Worm (Caenorhabditis elegans) whole organism, mixed stage, embryonic: ENCODE measurements around the gene kvs-1.
"Not testable (repeated sequence)": the region's sequence is repeated elsewhere in the genome, so short reads cannot be mapped to it uniquely, and the experiment has no call there.

Experiments used
- M03D4.4 ChIP-seq: sonication (generic microtip); optimal IDR thresholded peaks from 2 replicates; lab custom pipeline; 2017; ENCODE audit warnings: mild to moderate bottlenecking, missing genetic modification characterization, missing compliant biosample characterization
- bed-3 ChIP-seq: fragments of 200-800 bp; sonication (Bioruptor generic); optimal IDR thresholded peaks from 3 replicates; lab custom pipeline; 2018; ENCODE audit warnings: mild to moderate bottlenecking, missing genetic modification characterization, moderate library complexity, missing compliant biosample characterization
- blmp-1 ChIP-seq: fragments of 150-350 bp; optimal IDR thresholded peaks from 2 replicates; lab custom pipeline; 2014; ENCODE audit warnings: missing biosample characterization, missing genetic modification characterization
- ceh-39 ChIP-seq: fragments of 150-350 bp; optimal IDR thresholded peaks from 2 replicates; lab custom pipeline; 2014; ENCODE audit warnings: missing biosample characterization, missing genetic modification characterization
- ceh-43 ChIP-seq: fragments of 200-800 bp; sonication (Bioruptor generic); optimal IDR thresholded peaks from 2 replicates; lab custom pipeline; 2018; ENCODE audit warnings: mild to moderate bottlenecking, missing genetic modification characterization, moderate library complexity, missing compliant biosample characterization
- ceh-83 ChIP-seq: fragments of 200-800 bp; sonication (Bioruptor generic); optimal IDR thresholded peaks from 2 replicates; lab custom pipeline; 2018; ENCODE audit warnings: mild to moderate bottlenecking, missing genetic modification characterization, missing compliant biosample characterization
- ces-1 ChIP-seq: fragments of 150-350 bp; optimal IDR thresholded peaks from 2 replicates; lab custom pipeline; 2014; ENCODE audit warnings: missing biosample characterization, missing genetic modification reagents, missing genetic modification characterization
- cnd-1 ChIP-seq: fragments of 200-800 bp; sonication (Bioruptor generic); optimal IDR thresholded peaks from 2 replicates; lab custom pipeline; 2018; ENCODE audit warnings: mild to moderate bottlenecking, missing genetic modification characterization, missing compliant biosample characterization
- drap-1 ChIP-seq: fragments of 200-800 bp; sonication (Bioruptor generic); optimal IDR thresholded peaks from 3 replicates; lab custom pipeline; 2018; ENCODE audit warnings: mild to moderate bottlenecking, missing genetic modification characterization, missing compliant biosample characterization
- elt-1 ChIP-seq: sonication (generic microtip); optimal IDR thresholded peaks from 2 replicates; lab custom pipeline; 2017; ENCODE audit warnings: missing genetic modification characterization, mild to moderate bottlenecking, missing compliant biosample characterization, antibody characterized with exemption, moderate library complexity, borderline replicate concordance; ENCODE audit not compliant: insufficient read depth
- elt-3 ChIP-seq: fragments of 150-350 bp; optimal IDR thresholded peaks from 2 replicates; lab custom pipeline; 2014; ENCODE audit warnings: missing biosample characterization, missing genetic modification characterization
- flh-1 ChIP-seq: fragments of 200-800 bp; sonication (Bioruptor generic); optimal IDR thresholded peaks from 2 replicates; lab custom pipeline; 2018; ENCODE audit warnings: mild to moderate bottlenecking, missing genetic modification characterization, moderate library complexity, missing compliant biosample characterization
- ham-2 ChIP-seq: fragments of 200-800 bp; sonication (Bioruptor generic); optimal IDR thresholded peaks from 2 replicates; lab custom pipeline; 2018; ENCODE audit warnings: mild to moderate bottlenecking, missing genetic modification characterization, missing compliant biosample characterization
- hlh-1 ChIP-seq: fragments of 150-350 bp; optimal IDR thresholded peaks from 2 replicates; lab custom pipeline; 2014; ENCODE audit warnings: missing biosample characterization, missing genetic modification reagents, missing genetic modification characterization
- lin-32 ChIP-seq: fragments of 200-800 bp; sonication (Bioruptor generic); optimal IDR thresholded peaks from 2 replicates; lab custom pipeline; 2018; ENCODE audit warnings: mild to moderate bottlenecking, missing genetic modification characterization, missing compliant biosample characterization
- lsy-2 ChIP-seq: fragments of 150-350 bp; optimal IDR thresholded peaks from 2 replicates; lab custom pipeline; 2014; ENCODE audit warnings: missing biosample characterization, missing genetic modification characterization
- mab-5 ChIP-seq: fragments of 150-350 bp; optimal IDR thresholded peaks from 2 replicates; lab custom pipeline; 2014; ENCODE audit warnings: missing biosample characterization, missing genetic modification characterization
- mep-1 ChIP-seq: fragments of 150-350 bp; optimal IDR thresholded peaks from 2 replicates; lab custom pipeline; 2017; ENCODE audit warnings: missing biosample characterization, missing genetic modification reagents, missing genetic modification characterization, inconsistent platforms
- mls-2 ChIP-seq: sonication (generic microtip); optimal IDR thresholded peaks from 2 replicates; lab custom pipeline; 2016; ENCODE audit warnings: mild to moderate bottlenecking, missing genetic modification characterization, moderate library complexity, missing compliant biosample characterization
- nhr-12 ChIP-seq: fragments of 150-350 bp; optimal IDR thresholded peaks from 2 replicates; lab custom pipeline; 2014; ENCODE audit warnings: missing biosample characterization, missing genetic modification characterization
- nhr-2 ChIP-seq: fragments of 150-350 bp; optimal IDR thresholded peaks from 2 replicates; lab custom pipeline; 2014; ENCODE audit warnings: missing biosample characterization, missing genetic modification characterization
- nhr-237 ChIP-seq: fragments of 150-350 bp; optimal IDR thresholded peaks from 2 replicates; lab custom pipeline; 2014; ENCODE audit warnings: missing biosample characterization, missing genetic modification characterization
- nhr-28 ChIP-seq: fragments of 150-350 bp; optimal IDR thresholded peaks from 2 replicates; lab custom pipeline; 2014; ENCODE audit warnings: missing biosample characterization, missing genetic modification characterization
- pha-4 ChIP-seq: fragments of 150-350 bp; optimal IDR thresholded peaks from 2 replicates; lab custom pipeline; 2018; ENCODE audit warnings: missing biosample characterization, missing genetic modification reagents, missing genetic modification characterization
- sem-2 ChIP-seq: fragments of 200-800 bp; sonication (Bioruptor generic); optimal IDR thresholded peaks from 2 replicates; lab custom pipeline; 2018; ENCODE audit warnings: mild to moderate bottlenecking, missing genetic modification characterization, missing compliant biosample characterization
- snpc-4 ChIP-seq: fragments of 150-350 bp; optimal IDR thresholded peaks from 2 replicates; lab custom pipeline; 2014; ENCODE audit warnings: missing biosample characterization, missing genetic modification characterization
- sptf-1 ChIP-seq: sonication (generic microtip); optimal IDR thresholded peaks from 2 replicates; lab custom pipeline; 2017; ENCODE audit warnings: mild to moderate bottlenecking, missing genetic modification characterization, moderate library complexity, missing compliant biosample characterization
- tbx-8 ChIP-seq: fragments of 200-800 bp; sonication (Bioruptor generic); optimal IDR thresholded peaks from 2 replicates; lab custom pipeline; 2018; ENCODE audit warnings: mild to moderate bottlenecking, missing genetic modification characterization, moderate library complexity, missing compliant biosample characterization
- unc-120 ChIP-seq: sonication (generic microtip); optimal IDR thresholded peaks from 2 replicates; lab custom pipeline; 2017; ENCODE audit warnings: missing genetic modification characterization, missing compliant biosample characterization; ENCODE audit not compliant: poor library complexity, severe bottlenecking
- unc-39 ChIP-seq: fragments of 150-350 bp; optimal IDR thresholded peaks from 2 replicates; lab custom pipeline; 2014; ENCODE audit warnings: missing biosample characterization, missing genetic modification characterization
- unc-62 ChIP-seq: fragments of 150-350 bp; optimal IDR thresholded peaks from 2 replicates; lab custom pipeline; 2014; ENCODE audit warnings: missing biosample characterization, missing genetic modification reagents, missing genetic modification characterization
- zip-8 ChIP-seq: fragments of 150-350 bp; optimal IDR thresholded peaks from 2 replicates; lab custom pipeline; 2014; ENCODE audit warnings: missing biosample characterization, missing genetic modification characterization
- ztf-11 ChIP-seq: fragments of 150-350 bp; optimal IDR thresholded peaks from 2 replicates; lab custom pipeline; 2014; ENCODE audit warnings: missing biosample characterization, missing genetic modification characterization

Gene kvs-1

ce11 chrX:7670655-7671054 is 36.3 kb downstream of the kvs-1 start, which contains the start of gene F27D9.7:
TSS of gene F27D9.7 (minus strand) at chrX:7670755.
- TF ChIP-seq cnd-1: no peak
- TF ChIP-seq sptf-1: no peak
- no peak for TF ChIP-seq mls-2
- no peak for TF ChIP-seq nhr-237 (tag; lab: Kevin White, UChicago)
- no peak for TF ChIP-seq zip-8 (tag; lab: Kevin White, UChicago)
- no peak for TF ChIP-seq nhr-28 (tag; lab: Kevin White, UChicago)
- no peak for TF ChIP-seq unc-62 (GFP tag; lab: Kevin White, UChicago)
- no peak for TF ChIP-seq elt-3
- no peak for TF ChIP-seq lin-32 (GFP tag; lab: Kevin White, UChicago)
- no peak for TF ChIP-seq elt-1
- TF ChIP-seq mep-1: no peak
- TF ChIP-seq hlh-1 (tag; lab: Kevin White, UChicago): no peak
- TF ChIP-seq M03D4.4 (tag; lab: Kevin White, UChicago): no peak
- no peak for TF ChIP-seq ceh-39 (tag; lab: Kevin White, UChicago)
- no peak for TF ChIP-seq ham-2 (GFP tag; lab: Kevin White, UChicago)
- no peak for TF ChIP-seq lsy-2
- no peak for TF ChIP-seq ces-1
- no peak for TF ChIP-seq ceh-83

- no peak for TF ChIP-seq tbx-8 (GFP tag; lab: Kevin White, UChicago)
- TF ChIP-seq, all 35 proteins: peak for 0
Measured at ce11 chrX:7667394-7668089, 39.4 kb downstream of the kvs-1 start, which contains the start of gene F27D9.13. TSS of gene F27D9.13 (minus strand) at chrX:7667444.

- TF ChIP-seq nhr-12 (no peak), blmp-1 (tag; lab: Kevin White, UChicago) (peak; percentile 46), flh-1 (GFP tag; lab: Kevin White, UChicago) (no peak), unc-120 (tag; lab: Kevin White, UChicago) (no peak)
Measured at ce11 chrX:7665401-7665800, 41.5 kb downstream of the kvs-1 start.

ce11 chrX:7664819-7665218 is 42.1 kb downstream of the kvs-1 start, which contains the start of gene dhs-29:
TSS of gene dhs-29 (minus strand) at chrX:7664919.
- not testable (repeated sequence) for TF ChIP-seq M03D4.4 (tag; lab: Kevin White, UChicago); ceh-43 (GFP tag; lab: Kevin White, UChicago); ztf-11 (tag; lab: Kevin White, UChicago)
- TF ChIP-seq, all 35 proteins: peak for 0; not testable (repeated sequence) for 35

DNA sequence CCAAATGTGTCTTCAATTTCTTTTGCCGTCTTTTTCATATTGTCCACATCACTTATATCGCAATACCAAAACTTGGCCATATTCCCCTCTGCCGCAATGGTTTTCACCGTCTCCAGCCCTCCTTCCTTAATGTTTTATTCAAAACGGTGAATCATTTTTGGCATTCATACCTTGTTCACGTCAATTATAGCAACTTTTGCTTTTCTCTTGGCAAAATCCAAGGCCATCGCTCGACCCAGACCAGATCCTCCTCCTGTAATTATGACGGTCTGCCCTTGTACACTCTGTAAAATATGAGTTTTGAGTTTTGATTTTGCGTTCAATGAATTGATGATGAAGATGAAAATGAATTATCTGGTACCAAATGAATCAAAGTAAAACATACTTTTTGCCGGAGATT is 42.5 kb downstream of the kvs-1 start:
- TF ChIP-seq elt-3 (no peak), mab-5 (no peak), blmp-1 (tag; lab: Kevin White, UChicago) (no peak)

DNA sequence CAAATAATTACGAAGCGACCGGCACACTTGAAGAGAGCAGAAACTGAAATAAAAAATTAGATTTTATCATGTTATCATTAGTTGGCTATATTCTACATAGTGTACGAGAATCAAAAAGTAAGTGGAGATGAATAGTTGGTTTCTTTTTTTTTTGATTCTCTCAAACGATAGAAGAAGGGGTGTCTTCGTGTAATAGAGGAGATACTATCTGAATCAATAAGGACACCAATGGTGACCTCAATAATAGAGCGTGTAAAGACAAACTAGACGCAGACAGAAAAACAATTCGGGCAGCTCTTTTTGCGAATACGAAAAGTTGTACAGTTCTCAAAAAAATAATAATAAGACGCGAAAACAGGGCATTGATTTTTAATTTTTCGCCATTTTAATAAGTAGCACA is 44.4 kb downstream of the kvs-1 start:
- TF ChIP-seq mls-2 (no peak), zip-8 (tag; lab: Kevin White, UChicago) (no peak), sptf-1 (no peak), elt-1 (peak; percentile 35), ceh-43 (GFP tag; lab: Kevin White, UChicago) (no peak)

DNA sequence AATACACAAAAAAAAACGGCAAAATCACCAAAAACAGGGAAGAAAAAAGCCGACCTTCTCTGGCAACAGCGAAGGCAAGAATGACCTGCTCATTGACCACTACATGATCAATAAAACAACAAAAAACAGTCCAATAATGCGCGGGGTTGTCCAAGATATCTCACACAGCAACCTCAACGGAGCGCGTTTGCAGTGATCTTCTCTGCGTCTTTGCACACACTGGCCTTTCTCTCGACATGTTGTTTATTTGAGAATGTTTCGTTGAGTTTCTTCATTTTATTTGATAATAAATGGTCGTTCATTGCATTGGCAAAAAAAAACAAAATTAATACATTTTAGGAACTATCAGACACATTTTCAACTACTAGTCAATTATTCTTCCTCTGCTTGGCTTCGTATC is 45.3 kb downstream of the kvs-1 start:
- no peak for TF ChIP-seq unc-120 (tag; lab: Kevin White, UChicago)
- no peak for TF ChIP-seq bed-3 (GFP tag; lab: Kevin White, UChicago)
- no peak for TF ChIP-seq sptf-1
- TF ChIP-seq lin-32 (GFP tag; lab: Kevin White, UChicago): no peak
- TF ChIP-seq drap-1 (GFP tag; lab: Kevin White, UChicago): no peak
- TF ChIP-seq ceh-43 (GFP tag; lab: Kevin White, UChicago): no peak
- TF ChIP-seq blmp-1 (tag; lab: Kevin White, UChicago): no peak
- peak; percentile 50 for TF ChIP-seq mep-1
- no peak for TF ChIP-seq mls-2
- no peak for TF ChIP-seq ztf-11 (tag; lab: Kevin White, UChicago)
- TF ChIP-seq hlh-1 (tag; lab: Kevin White, UChicago): peak; percentile 47
- TF ChIP-seq nhr-237 (tag; lab: Kevin White, UChicago): no peak
- TF ChIP-seq ham-2 (GFP tag; lab: Kevin White, UChicago): no peak
- no peak for TF ChIP-seq cnd-1
- no peak for TF ChIP-seq nhr-28 (tag; lab: Kevin White, UChicago)
- TF ChIP-seq ceh-39 (tag; lab: Kevin White, UChicago): no peak
- no peak for TF ChIP-seq snpc-4
- TF ChIP-seq unc-39 (tag; lab: Kevin White, UChicago): no peak
- no peak for TF ChIP-seq sem-2 (GFP tag; lab: Kevin White, UChicago)
- no peak for TF ChIP-seq nhr-2 (tag; lab: Kevin White, UChicago)
- TF ChIP-seq unc-62 (GFP tag; lab: Kevin White, UChicago): peak; percentile 28
- no peak for TF ChIP-seq ces-1
- TF ChIP-seq pha-4 (tag; lab: Kevin White, UChicago): peak; percentile 39
